Fruit fly (Drosophila melanogaster): Measurements from ENCODE around the gene form3.

DNA sequence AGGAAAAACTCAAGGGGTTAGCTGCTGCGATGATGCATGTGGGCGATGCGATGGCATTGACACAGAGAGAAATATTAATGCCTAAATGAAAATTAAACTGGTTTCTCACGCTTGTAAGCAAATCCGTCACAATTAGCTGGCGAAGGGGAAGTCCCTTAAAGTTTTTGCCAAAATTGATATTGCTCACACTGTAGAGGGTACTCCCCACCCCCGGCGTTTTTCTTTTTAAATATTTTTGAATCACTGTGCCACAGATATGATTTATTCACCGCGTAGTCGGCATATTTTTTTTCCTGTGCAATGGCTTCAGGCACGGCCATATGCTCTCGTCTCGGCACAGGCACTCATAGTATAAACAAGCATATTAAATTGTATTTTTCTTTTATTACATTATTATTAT, 7.3 kb upstream of the form3 start:
- TF ChIP-seq Clk (GFP tag; optimal IDR thresholded peaks at IDR 0.05) (no peak), ovo (GFP tag; optimal IDR thresholded peaks at IDR 0.05) (no peak), CG7045 (GFP tag; optimal IDR thresholded peaks at IDR 0.05) (no peak)
